Worm (Caenorhabditis elegans) whole organism, L1 larva: ENCODE results near the gene ttc-7.

Experiments used
- F16B12.6 ChIP-seq: fragments of 150-350 bp; optimal IDR thresholded peaks from 2 replicates; lab custom pipeline; 2014; ENCODE audit warnings: missing biosample characterization, missing genetic modification characterization
- Y116A8C.19 ChIP-seq: sonication (generic microtip); optimal IDR thresholded peaks from 2 replicates; lab custom pipeline; 2016; ENCODE audit warnings: missing compliant biosample characterization, missing genetic modification characterization, borderline replicate concordance
- aha-1 ChIP-seq: fragments of 150-350 bp; optimal IDR thresholded peaks from 2 replicates; lab custom pipeline; 2014; ENCODE audit warnings: missing biosample characterization, missing genetic modification characterization
- alr-1 ChIP-seq: fragments of 200-800 bp; sonication (Bioruptor generic); optimal IDR thresholded peaks from 2 replicates; lab custom pipeline; 2018; ENCODE audit warnings: borderline replicate concordance, mild to moderate bottlenecking, missing genetic modification characterization, missing compliant biosample characterization
- aly-2 ChIP-seq: fragments of 150-350 bp; optimal IDR thresholded peaks from 2 replicates; lab custom pipeline; 2014; ENCODE audit warnings: missing biosample characterization, missing genetic modification characterization
- blmp-1 ChIP-seq: fragments of 150-350 bp; optimal IDR thresholded peaks from 2 replicates; lab custom pipeline; 2014; ENCODE audit warnings: missing biosample characterization, missing genetic modification characterization
- ceh-8 ChIP-seq: fragments of 200-800 bp; sonication (Bioruptor generic); optimal IDR thresholded peaks from 2 replicates; lab custom pipeline; 2018; ENCODE audit warnings: mild to moderate bottlenecking, missing genetic modification characterization, moderate library complexity, missing compliant biosample characterization
- ceh-88 ChIP-seq: fragments of 200-800 bp; sonication (Bioruptor generic); IDR thresholded peaks from 2 replicates; pipeline ENCODE4 v1.3.6; 2022; ENCODE audit warnings: missing genetic modification characterization, missing compliant biosample characterization
- ceh-90 ChIP-seq: sonication (generic microtip); optimal IDR thresholded peaks from 2 replicates; lab custom pipeline; 2016; ENCODE audit warnings: missing genetic modification characterization, missing compliant biosample characterization
- dpl-1 ChIP-seq, 3 experiments: fragments of 150-350 bp in 2 of 3; sonication (generic microtip) in 1 of 3; optimal IDR thresholded peaks; 2 replicates each; lab custom pipeline; 2014 to 2017; ENCODE audit warnings: missing biosample characterization in 3 of 3, missing genetic modification characterization in 3 of 3, missing genetic modification reagents in 3 of 3
- dsc-1 ChIP-seq: sonication (generic microtip); optimal IDR thresholded peaks from 2 replicates; lab custom pipeline; 2016; ENCODE audit warnings: mild to moderate bottlenecking, missing genetic modification characterization, missing compliant biosample characterization
- efl-1 ChIP-seq, 4 experiments: fragments of 150-350 bp; optimal IDR thresholded peaks in 3 of 4; peaks in 1 of 4; 1 replicate in 1 of 4; 2 replicates in 3 of 4; lab custom pipeline; 2014; ENCODE audit warnings: missing biosample characterization in 2 of 4, missing genetic modification characterization in 2 of 4, missing genetic modification reagents in 2 of 4
- egl-27 ChIP-seq, 2 experiments: fragments of 150-350 bp in 1 of 2; sonication (generic microtip); optimal IDR thresholded peaks; 3 replicates each; lab custom pipeline; 2017 to 2018; ENCODE audit warnings: missing biosample characterization in 2 of 2, missing genetic modification characterization in 2 of 2, missing genetic modification reagents in 2 of 2
- elt-3 ChIP-seq, 6 experiments: fragments of 150-350 bp in 1 of 6; sonication (generic microtip); optimal IDR thresholded peaks; 2 replicates each; lab custom pipeline; 2017 to 2018; ENCODE audit warnings: missing biosample characterization in 6 of 6, missing genetic modification characterization in 6 of 6, inconsistent platforms in 1 of 6
- ets-5 ChIP-seq: fragments of 200-800 bp; sonication (Bioruptor generic); IDR thresholded peaks from 2 replicates; pipeline ENCODE4 v1.3.6; 2022; ENCODE audit warnings: missing genetic modification characterization, missing compliant biosample characterization
- fkh-10 ChIP-seq: sonication (generic microtip); optimal IDR thresholded peaks from 2 replicates; lab custom pipeline; 2017; ENCODE audit warnings: missing biosample characterization, missing genetic modification reagents, missing genetic modification characterization
- fkh-4 ChIP-seq: sonication (generic microtip); optimal IDR thresholded peaks from 2 replicates; lab custom pipeline; 2016; ENCODE audit warnings: missing compliant biosample characterization, missing genetic modification characterization, borderline replicate concordance
- fkh-8 ChIP-seq: sonication (generic microtip); optimal IDR thresholded peaks from 2 replicates; lab custom pipeline; 2016; ENCODE audit warnings: mild to moderate bottlenecking, missing genetic modification characterization, missing compliant biosample characterization
- hlh-17 ChIP-seq: fragments of 200-800 bp; sonication (Bioruptor generic); optimal IDR thresholded peaks from 2 replicates; lab custom pipeline; 2018; ENCODE audit warnings: missing genetic modification characterization, mild to moderate bottlenecking, missing compliant biosample characterization, moderate library complexity, borderline replicate concordance
- hlh-4 ChIP-seq: sonication (generic microtip); optimal IDR thresholded peaks from 2 replicates; lab custom pipeline; 2016; ENCODE audit warnings: mild to moderate bottlenecking, missing genetic modification characterization, missing compliant biosample characterization
- isw-1 ChIP-seq: fragments of 200-800 bp; sonication (Bioruptor generic); IDR thresholded peaks from 2 replicates; pipeline ENCODE4 v1.3.6; 2022; ENCODE audit warnings: missing genetic modification characterization, missing compliant biosample characterization
- jun-1 ChIP-seq: fragments of 150-350 bp; optimal IDR thresholded peaks from 2 replicates; lab custom pipeline; 2014; ENCODE audit warnings: missing biosample characterization, missing genetic modification reagents, missing genetic modification characterization
- lin-13 ChIP-seq: fragments of 150-350 bp; optimal IDR thresholded peaks from 2 replicates; lab custom pipeline; 2014; ENCODE audit warnings: missing biosample characterization, missing genetic modification reagents, missing genetic modification characterization
- lin-15B ChIP-seq: fragments of 150-350 bp; sonication (generic microtip); optimal IDR thresholded peaks from 3 replicates; lab custom pipeline; 2014; ENCODE audit warnings: missing biosample characterization, missing genetic modification characterization
- lin-39 ChIP-seq: fragments of 150-350 bp; optimal IDR thresholded peaks from 2 replicates; lab custom pipeline; 2014; ENCODE audit warnings: missing biosample characterization, missing genetic modification reagents, missing genetic modification characterization
- lsy-2 ChIP-seq, 2 experiments: fragments of 150-350 bp; optimal IDR thresholded peaks; 2 replicates each; lab custom pipeline; 2014; ENCODE audit warnings: missing biosample characterization in 2 of 2, missing genetic modification characterization in 2 of 2
- mab-9 ChIP-seq: fragments of 200-800 bp; sonication (Bioruptor generic); IDR thresholded peaks from 2 replicates; pipeline ENCODE4 v1.3.6; 2022; ENCODE audit warnings: missing genetic modification reagents, missing genetic modification characterization, missing compliant biosample characterization
- mef-2 ChIP-seq: fragments of 150-350 bp; optimal IDR thresholded peaks from 2 replicates; lab custom pipeline; 2014; ENCODE audit warnings: missing biosample characterization, missing genetic modification characterization
- mep-1 ChIP-seq: fragments of 150-350 bp; optimal IDR thresholded peaks from 2 replicates; lab custom pipeline; 2014; ENCODE audit warnings: missing biosample characterization, missing genetic modification characterization
- nhr-11 ChIP-seq: fragments of 150-350 bp; optimal IDR thresholded peaks from 2 replicates; lab custom pipeline; 2014; ENCODE audit warnings: missing biosample characterization, missing genetic modification characterization
- nhr-237 ChIP-seq: fragments of 150-350 bp; optimal IDR thresholded peaks from 2 replicates; lab custom pipeline; 2014; ENCODE audit warnings: missing biosample characterization, missing genetic modification characterization
- nhr-28 ChIP-seq: fragments of 150-350 bp; optimal IDR thresholded peaks from 2 replicates; lab custom pipeline; 2014; ENCODE audit warnings: missing biosample characterization, missing genetic modification characterization
- nhr-47 ChIP-seq: sonication (generic microtip); optimal IDR thresholded peaks from 2 replicates; lab custom pipeline; 2016; ENCODE audit warnings: mild to moderate bottlenecking, missing genetic modification characterization, moderate library complexity, missing compliant biosample characterization
- nhr-71 ChIP-seq: sonication (generic microtip); optimal IDR thresholded peaks from 2 replicates; lab custom pipeline; 2016; ENCODE audit warnings: mild to moderate bottlenecking, missing genetic modification characterization, moderate library complexity, missing compliant biosample characterization
- nhr-76 ChIP-seq: sonication (generic microtip); optimal IDR thresholded peaks from 2 replicates; lab custom pipeline; 2017; ENCODE audit warnings: missing biosample characterization, missing genetic modification characterization
- nhr-77 ChIP-seq: fragments of 150-350 bp; optimal IDR thresholded peaks from 2 replicates; lab custom pipeline; 2014; ENCODE audit warnings: missing biosample characterization, missing genetic modification characterization
- nhr-84 ChIP-seq: sonication (generic microtip); optimal IDR thresholded peaks from 2 replicates; lab custom pipeline; 2017; ENCODE audit warnings: missing biosample characterization, missing genetic modification characterization
- nhr-85 ChIP-seq: sonication (generic microtip); peaks from one replicate; lab custom pipeline; 2016; ENCODE audit warnings: missing genetic modification characterization, inconsistent platforms, missing compliant biosample characterization
- pag-3 ChIP-seq: sonication (generic microtip); optimal IDR thresholded peaks from 2 replicates; lab custom pipeline; 2017; ENCODE audit warnings: missing genetic modification characterization, mild to moderate bottlenecking, missing compliant biosample characterization, antibody characterized with exemption, borderline replicate concordance; ENCODE audit not compliant: insufficient read depth
- pax-3 ChIP-seq: fragments of 200-800 bp; sonication (Bioruptor generic); optimal IDR thresholded peaks from 2 replicates; lab custom pipeline; 2018; ENCODE audit warnings: mild to moderate bottlenecking, missing genetic modification characterization, moderate library complexity, missing compliant biosample characterization
- pqm-1 ChIP-seq: sonication (generic microtip); optimal IDR thresholded peaks from 3 replicates; lab custom pipeline; 2017; ENCODE audit warnings: missing biosample characterization, missing genetic modification characterization
- snpc-4 ChIP-seq: fragments of 150-350 bp; optimal IDR thresholded peaks from 2 replicates; lab custom pipeline; 2014; ENCODE audit warnings: missing biosample characterization, missing genetic modification characterization
- sptf-1 ChIP-seq: fragments of 150-350 bp; optimal IDR thresholded peaks from 2 replicates; lab custom pipeline; 2014; ENCODE audit warnings: missing biosample characterization, missing genetic modification characterization
- sup-37 ChIP-seq: fragments of 200-800 bp; sonication (Bioruptor generic); optimal IDR thresholded peaks from 2 replicates; lab custom pipeline; 2018; ENCODE audit warnings: mild to moderate bottlenecking, missing genetic modification characterization, missing compliant biosample characterization
- tbx-2 ChIP-seq: sonication (generic microtip); optimal IDR thresholded peaks from 2 replicates; lab custom pipeline; 2016; ENCODE audit warnings: missing genetic modification characterization, missing compliant biosample characterization
- tlp-1 ChIP-seq: fragments of 150-350 bp; optimal IDR thresholded peaks from 2 replicates; lab custom pipeline; 2014; ENCODE audit warnings: missing biosample characterization, missing genetic modification characterization
- unc-130 ChIP-seq: fragments of 150-350 bp; optimal IDR thresholded peaks from 2 replicates; lab custom pipeline; 2017; ENCODE audit warnings: missing biosample characterization, missing genetic modification characterization, inconsistent platforms
- unc-98 ChIP-seq: fragments of 200-800 bp; sonication (Bioruptor generic); IDR thresholded peaks from 2 replicates; pipeline ENCODE4 v1.3.6; 2022; ENCODE audit warnings: missing genetic modification characterization, missing compliant biosample characterization
- vab-15 ChIP-seq: sonication (generic microtip); optimal IDR thresholded peaks from 2 replicates; lab custom pipeline; 2017; ENCODE audit warnings: missing genotype, mild to moderate bottlenecking, missing genetic modification characterization, missing compliant biosample characterization
- xbp-1 ChIP-seq: sonication (generic microtip); optimal IDR thresholded peaks from 2 replicates; lab custom pipeline; 2016; ENCODE audit warnings: missing genetic modification characterization, missing compliant biosample characterization
- zip-4 ChIP-seq: fragments of 200-800 bp; sonication (Bioruptor generic); optimal IDR thresholded peaks from 2 replicates; lab custom pipeline; 2018; ENCODE audit warnings: mild to moderate bottlenecking, missing genetic modification characterization, moderate library complexity, missing compliant biosample characterization
- ztf-11 ChIP-seq, 2 experiments: sonication (generic microtip); optimal IDR thresholded peaks; 2 replicates each; lab custom pipeline; 2016 to 2017; ENCODE audit warnings: missing genetic modification characterization in 2 of 2, missing biosample characterization in 1 of 2, missing compliant biosample characterization in 1 of 2
- ztf-4 ChIP-seq: fragments of 150-350 bp; optimal IDR thresholded peaks from 2 replicates; lab custom pipeline; 2014; ENCODE audit warnings: missing biosample characterization, missing genetic modification characterization

Gene ttc-7

DNA sequence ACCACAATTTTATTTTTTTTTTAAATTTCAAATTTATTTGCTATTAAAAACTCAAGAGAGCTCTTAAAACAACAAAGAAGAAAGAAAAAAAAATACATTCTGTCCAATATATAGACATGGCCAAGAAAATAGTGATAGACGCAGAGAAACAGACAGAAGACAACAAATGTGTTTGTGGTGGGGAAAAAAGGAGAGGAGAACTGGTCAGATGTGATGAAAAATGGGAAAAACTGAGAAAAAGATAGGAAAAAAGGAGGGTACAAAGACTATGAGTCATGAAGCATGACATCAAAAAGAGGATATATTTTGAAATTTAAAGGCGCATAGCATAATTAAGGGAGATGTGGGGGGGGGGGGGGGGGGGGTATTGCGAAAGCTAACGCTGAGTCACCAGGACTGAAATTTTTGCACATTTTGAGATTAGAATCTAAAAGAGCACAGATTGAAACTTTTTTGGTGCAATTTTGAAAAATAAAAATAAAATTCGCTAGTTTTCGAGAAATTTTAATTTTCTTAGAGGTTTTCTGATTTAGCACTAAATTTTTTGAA lies 41.1 kb upstream of the ttc-7 start (continued):
- TF ChIP-seq nhr-237: no peak
- peak; percentile 57 for TF ChIP-seq nhr-85 (tag; lab: Kevin White, UChicago)
- no peak for TF ChIP-seq hlh-17
- peak; percentile 14 for TF ChIP-seq dsc-1
- TF ChIP-seq lsy-2 (tag; optimal IDR thresholded peaks at IDR 0.05; lab: Kevin White, UChicago): peak; percentile 63 to 66
- no peak for TF ChIP-seq mab-9 (GFP tag; lab: Robert Waterston, UW)
- TF ChIP-seq tbx-2 (tag; lab: Kevin White, UChicago): no peak
- no peak for TF ChIP-seq ceh-8 (GFP tag; lab: Kevin White, UChicago)
- no peak for TF ChIP-seq nhr-28 (tag; lab: Kevin White, UChicago)
- no peak for TF ChIP-seq nhr-11 (tag; lab: Kevin White, UChicago)
- TF ChIP-seq zip-4 (GFP tag; lab: Kevin White, UChicago): no peak
- TF ChIP-seq lin-39: no peak
- no peak for TF ChIP-seq ceh-90 (tag; lab: Kevin White, UChicago)
- TF ChIP-seq unc-130 (tag; lab: Kevin White, UChicago): no peak
- peak; percentile 54 for TF ChIP-seq nhr-71 (tag; lab: Kevin White, UChicago)
- no peak for TF ChIP-seq alr-1 (tag; lab: Kevin White, UChicago)
- TF ChIP-seq fkh-8 (tag; lab: Kevin White, UChicago): peak; percentile 18
- no peak for TF ChIP-seq ztf-4 (tag; lab: Kevin White, UChicago)
- no peak for TF ChIP-seq Y116A8C.19
- no peak for TF ChIP-seq nhr-84 (tag; lab: Kevin White, UChicago)
- TF ChIP-seq lin-13 (GFP tag; lab: Kevin White, UChicago): peak; percentile 5
- TF ChIP-seq efl-1 (optimal IDR thresholded peaks at IDR 0.05; lab: Kevin White, UChicago): peak; percentile 30 to 46
- peak in 1 of 2 experiments; percentile 2 for TF ChIP-seq efl-1 (GFP tag; optimal IDR thresholded peaks at IDR 0.05 in 1 of 2; lab: Kevin White, UChicago)
- no peak for TF ChIP-seq fkh-10
- TF ChIP-seq tlp-1 (tag; lab: Kevin White, UChicago): no peak
- TF ChIP-seq pag-3 (tag; lab: Kevin White, UChicago): no peak
- TF ChIP-seq nhr-77: no peak
- peak; percentile 28 for TF ChIP-seq mep-1
- TF ChIP-seq ets-5 (GFP tag; lab: Robert Waterston, UW): no peak
- TF ChIP-seq pqm-1 (tag; lab: Kevin White, UChicago): no peak
- no peak for TF ChIP-seq aly-2 (tag; lab: Kevin White, UChicago)
- TF ChIP-seq lin-15B: no peak
- TF ChIP-seq nhr-76: no peak
- TF ChIP-seq vab-15 (tag; lab: Kevin White, UChicago): no peak
- no peak for TF ChIP-seq ceh-88 (GFP tag; lab: Robert Waterston, UW)
- peak in 1 of 3 experiments; percentile 42 for TF ChIP-seq dpl-1 (GFP tag; optimal IDR thresholded peaks at IDR 0.05; lab: Kevin White, UChicago)
- no peak for TF ChIP-seq sup-37 (GFP tag; lab: Kevin White, UChicago)
- TF ChIP-seq snpc-4: no peak
- no peak for TF ChIP-seq F16B12.6 (tag; lab: Kevin White, UChicago)
- no peak for TF ChIP-seq elt-3 (tag; optimal IDR thresholded peaks at IDR 0.05; lab: Kevin White, UChicago)
- peak; percentile 19 for TF ChIP-seq nhr-47 (tag; lab: Kevin White, UChicago)
- no peak for TF ChIP-seq pax-3 (tag; lab: Kevin White, UChicago)
- no peak for TF ChIP-seq xbp-1
- TF ChIP-seq egl-27 (tag; optimal IDR thresholded peaks at IDR 0.05; lab: Kevin White, UChicago): no peak
- no peak for TF ChIP-seq hlh-4 (tag; lab: Kevin White, UChicago)
- TF ChIP-seq jun-1 (tag; lab: Kevin White, UChicago): no peak
- no peak for TF ChIP-seq ztf-11 (tag; optimal IDR thresholded peaks at IDR 0.05; lab: Kevin White, UChicago)
- peak; percentile 20 for TF ChIP-seq blmp-1
- no peak for TF ChIP-seq isw-1 (GFP tag; lab: Robert Waterston, UW)
- no peak for TF ChIP-seq sptf-1 (tag; lab: Kevin White, UChicago)
- no peak for TF ChIP-seq aha-1
- no peak for TF ChIP-seq fkh-4 (tag; lab: Kevin White, UChicago)
- no peak for TF ChIP-seq mef-2 (tag; lab: Kevin White, UChicago)
- no peak for TF ChIP-seq unc-98
